Fruit fly (Drosophila melanogaster) whole organism, embryonic: ENCODE data around the gene Ntf-2r.

Experiments used
- Blimp-1 ChIP-seq: fragments of 200-800 bp; sonication (Bioruptor generic); optimal IDR thresholded peaks from 3 replicates; lab custom pipeline; 2018; ENCODE audit warnings: missing biosample characterization, missing genetic modification characterization, mild to moderate bottlenecking, moderate library complexity, missing genetic modification reagents
- CG10267 ChIP-seq: fragments of 200-800 bp; sonication (Bioruptor generic); optimal IDR thresholded peaks from 2 replicates; lab custom pipeline; 2018; ENCODE audit warnings: missing biosample characterization, mild to moderate bottlenecking, missing genetic modification characterization, moderate library complexity
- CG12299 ChIP-seq: fragments of 200-800 bp; sonication (Bioruptor generic); optimal IDR thresholded peaks from 2 replicates; lab custom pipeline; 2018; ENCODE audit warnings: missing biosample characterization, mild to moderate bottlenecking, missing genetic modification characterization
- CG12744 ChIP-seq: fragments of 200-800 bp; sonication (Bioruptor generic); optimal IDR thresholded peaks from 2 replicates; lab custom pipeline; 2016; ENCODE audit warnings: missing biosample characterization, missing genetic modification characterization
- CG13624 ChIP-seq: fragments of 200-800 bp; sonication (Bioruptor generic); optimal IDR thresholded peaks from 2 replicates; lab custom pipeline; 2016; ENCODE audit warnings: missing biosample characterization, missing genetic modification characterization
- CG13894 ChIP-seq: fragments of 200-800 bp; sonication (Bioruptor generic); optimal IDR thresholded peaks from 3 replicates; lab custom pipeline; 2018; ENCODE audit warnings: missing biosample characterization, mild to moderate bottlenecking, missing genetic modification characterization, moderate library complexity
- CG14965 ChIP-seq: fragments of 200-800 bp; sonication (Bioruptor generic); optimal IDR thresholded peaks from 2 replicates; lab custom pipeline; 2016; ENCODE audit warnings: missing biosample characterization, missing genetic modification characterization, borderline replicate concordance
- CG15479 ChIP-seq: fragments of 200-800 bp; sonication (Bioruptor generic); optimal IDR thresholded peaks from 3 replicates; lab custom pipeline; 2019; ENCODE audit warnings: missing biosample characterization, mild to moderate bottlenecking, missing genetic modification characterization, moderate library complexity
- CG2199 ChIP-seq: fragments of 200-800 bp; sonication (Bioruptor generic); IDR thresholded peaks from 3 replicates; pipeline ENCODE4 v1.3.6; 2022; ENCODE audit warnings: missing biosample characterization, missing genetic modification characterization
- CG3281 ChIP-seq: fragments of 200-800 bp; sonication (Bioruptor generic); optimal IDR thresholded peaks from 3 replicates; lab custom pipeline; 2017; ENCODE audit warnings: missing biosample characterization, mild to moderate bottlenecking, missing genetic modification characterization
- CG3838 ChIP-seq: fragments of 200-800 bp; sonication (Bioruptor generic); optimal IDR thresholded peaks from 3 replicates; lab custom pipeline; 2016; ENCODE audit warnings: missing biosample characterization, missing genetic modification characterization
- CG6689 ChIP-seq: fragments of 200-800 bp; sonication (Bioruptor generic); IDR thresholded peaks from 2 replicates; pipeline ENCODE4 v1.3.6; 2022; ENCODE audit warnings: missing biosample characterization, missing genetic modification characterization
- CG6813 ChIP-seq: fragments of 200-800 bp; sonication (Bioruptor generic); optimal IDR thresholded peaks from 2 replicates; lab custom pipeline; 2017; ENCODE audit warnings: missing biosample characterization, missing genetic modification characterization, mild to moderate bottlenecking, moderate library complexity, missing genetic modification reagents
- CkIIα-i1 ChIP-seq: fragments of 200-800 bp; sonication (Bioruptor generic); IDR thresholded peaks from 2 replicates; pipeline ENCODE4 v1.3.6; 2022; ENCODE audit warnings: missing biosample characterization, missing genetic modification characterization
- Dip2 ChIP-seq: fragments of 200-800 bp; sonication (Bioruptor generic); IDR thresholded peaks from 2 replicates; pipeline ENCODE4 v1.3.6; 2022; ENCODE audit warnings: missing biosample characterization, missing genetic modification characterization
- HLHmδ ChIP-seq: fragments of 200-800 bp; sonication (Bioruptor generic); optimal IDR thresholded peaks from 2 replicates; lab custom pipeline; 2018; ENCODE audit warnings: missing biosample characterization, mild to moderate bottlenecking, missing genetic modification characterization, moderate library complexity
- Hand ChIP-seq: fragments of 200-800 bp; sonication (Bioruptor generic); optimal IDR thresholded peaks from 2 replicates; lab custom pipeline; 2017; ENCODE audit warnings: mild to moderate bottlenecking, missing biosample characterization, missing genetic modification reagents, missing genetic modification characterization
- Hr3 ChIP-seq: fragments of 200-800 bp; sonication (Bioruptor generic); optimal IDR thresholded peaks from 3 replicates; lab custom pipeline; 2016; ENCODE audit warnings: missing biosample characterization, missing genetic modification characterization
- Hr51 ChIP-seq, 2 experiments: fragments of 200-800 bp; sonication (Bioruptor generic); optimal IDR thresholded peaks; 2 replicates in 1 of 2; 3 replicates in 1 of 2; lab custom pipeline; 2016 to 2018; ENCODE audit warnings: missing biosample characterization in 2 of 2, missing genetic modification characterization in 2 of 2, mild to moderate bottlenecking in 1 of 2, moderate library complexity in 1 of 2
- Hr78 ChIP-seq, 2 experiments: fragments of 200-800 bp in 1 of 2; fragments of >200 bp in 1 of 2; sonication (Bioruptor generic) in 1 of 2; optimal IDR thresholded peaks; 2 replicates each; lab custom pipeline; 2017 to 2019; ENCODE audit warnings: missing biosample characterization in 2 of 2, missing genetic modification characterization in 2 of 2, mild to moderate bottlenecking in 1 of 2, moderate library complexity in 1 of 2
- Jarid2 ChIP-seq: fragments of 200-800 bp; sonication (Bioruptor generic); optimal IDR thresholded peaks from 3 replicates; lab custom pipeline; 2017; ENCODE audit warnings: mild to moderate bottlenecking, missing biosample characterization, missing genetic modification reagents, missing genetic modification characterization
- Lhr ChIP-seq: fragments of 200-800 bp; sonication (Bioruptor generic); optimal IDR thresholded peaks from 3 replicates; lab custom pipeline; 2017; ENCODE audit warnings: mild to moderate bottlenecking, missing biosample characterization, missing genetic modification reagents, missing genetic modification characterization
- Lim3 ChIP-seq: fragments of 200-800 bp; sonication (Bioruptor generic); IDR thresholded peaks from 2 replicates; pipeline ENCODE4 v1.3.6; 2022; ENCODE audit warnings: missing biosample characterization, missing genetic modification characterization
- Ravus ChIP-seq: fragments of 200-800 bp; sonication (Bioruptor generic); IDR thresholded peaks from 2 replicates; pipeline ENCODE4 v1.3.6; 2022; ENCODE audit warnings: missing biosample characterization, missing genetic modification characterization
- Sin3A ChIP-seq: fragments of >200 bp; optimal IDR thresholded peaks from 2 replicates; lab custom pipeline; 2018
- Sox102F ChIP-seq: fragments of 200-800 bp; sonication (Bioruptor generic); optimal IDR thresholded peaks from 2 replicates; lab custom pipeline; 2018; ENCODE audit warnings: missing biosample characterization, mild to moderate bottlenecking, missing genetic modification characterization, moderate library complexity
- Trl ChIP-seq, 3 experiments: fragments of >200 bp in 2 of 3; fragments of 200-800 bp in 1 of 3; sonication (Bioruptor generic) in 1 of 3; optimal IDR thresholded peaks; 2 replicates in 1 of 3; 3 replicates in 2 of 3; lab custom pipeline; 2016 to 2017; ENCODE audit warnings: missing biosample characterization in 1 of 3, missing genetic modification characterization in 1 of 3
- bsh ChIP-seq, 2 experiments: fragments of 200-800 bp; sonication (Bioruptor generic); optimal IDR thresholded peaks; 2 replicates each; lab custom pipeline; 2017 to 2018; ENCODE audit warnings: mild to moderate bottlenecking in 2 of 2, missing biosample characterization in 2 of 2, missing genetic modification characterization in 2 of 2, moderate library complexity in 1 of 2
- cas ChIP-seq: fragments of 200-800 bp; sonication (Bioruptor generic); IDR thresholded peaks from 2 replicates; pipeline ENCODE4 v1.3.6; 2022; ENCODE audit warnings: missing biosample characterization, missing genetic modification characterization
- ci ChIP-seq: fragments of 200-800 bp; sonication (Bioruptor generic); IDR thresholded peaks from 3 replicates; pipeline ENCODE4 v1.3.6; 2022; ENCODE audit warnings: missing biosample characterization, missing genetic modification characterization
- da ChIP-seq: fragments of 200-800 bp; sonication (Bioruptor generic); optimal IDR thresholded peaks from 2 replicates; lab custom pipeline; 2016; ENCODE audit warnings: missing biosample characterization, missing genetic modification characterization
- dmrt11E ChIP-seq: fragments of 200-800 bp; sonication (Bioruptor generic); optimal IDR thresholded peaks from 3 replicates; lab custom pipeline; 2018; ENCODE audit warnings: missing biosample characterization, mild to moderate bottlenecking, missing genetic modification characterization, moderate library complexity
- gcm2 ChIP-seq: fragments of 200-800 bp; sonication (Bioruptor generic); optimal IDR thresholded peaks from 2 replicates; lab custom pipeline; 2016; ENCODE audit warnings: missing biosample characterization, missing genetic modification characterization
- gfzf ChIP-seq: fragments of 200-800 bp; sonication (Bioruptor generic); optimal IDR thresholded peaks from 2 replicates; lab custom pipeline; 2016; ENCODE audit warnings: missing biosample characterization, mild to moderate bottlenecking, missing genetic modification characterization, moderate library complexity
- grn ChIP-seq: fragments of 200-800 bp; sonication (Bioruptor generic); optimal IDR thresholded peaks from 3 replicates; lab custom pipeline; 2017; ENCODE audit warnings: missing biosample characterization, missing genetic modification characterization
- hth ChIP-seq: fragments of >200 bp; optimal IDR thresholded peaks from 2 replicates; lab custom pipeline; 2017; ENCODE audit warnings: inconsistent platforms
- insv ChIP-seq, 2 experiments: fragments of 200-800 bp; sonication (Bioruptor generic); optimal IDR thresholded peaks; 3 replicates each; lab custom pipeline; 2016 to 2018; ENCODE audit warnings: missing biosample characterization in 2 of 2, missing genetic modification characterization in 2 of 2
- mirr ChIP-seq: fragments of 200-800 bp; sonication (Bioruptor generic); optimal IDR thresholded peaks from 3 replicates; lab custom pipeline; 2018; ENCODE audit warnings: missing biosample characterization, mild to moderate bottlenecking, missing genetic modification characterization
- nom ChIP-seq: fragments of 200-800 bp; sonication (Bioruptor generic); optimal IDR thresholded peaks from 2 replicates; lab custom pipeline; 2017; ENCODE audit warnings: missing biosample characterization, missing genetic modification characterization, mild to moderate bottlenecking, moderate library complexity, missing genetic modification reagents
- otp ChIP-seq: fragments of 200-800 bp; sonication (Bioruptor generic); IDR thresholded peaks from 3 replicates; pipeline ENCODE4, ENCODE4 v1.3.6; 2022; ENCODE audit warnings: missing biosample characterization, missing genetic modification characterization
- pb ChIP-seq: fragments of 200-800 bp; sonication (Bioruptor generic); optimal IDR thresholded peaks from 3 replicates; lab custom pipeline; 2016; ENCODE audit warnings: missing biosample characterization, missing genetic modification characterization
- repo ChIP-seq: fragments of 200-800 bp; sonication (Bioruptor generic); optimal IDR thresholded peaks from 2 replicates; lab custom pipeline; 2016; ENCODE audit warnings: missing biosample characterization, missing genetic modification characterization
- row ChIP-seq: fragments of 200-800 bp; sonication (Bioruptor generic); IDR thresholded peaks from 3 replicates; pipeline ENCODE4 v1.3.6; 2022; ENCODE audit warnings: missing biosample characterization, missing genetic modification characterization
- salm ChIP-seq: fragments of 200-800 bp; sonication (Bioruptor generic); optimal IDR thresholded peaks from 2 replicates; lab custom pipeline; 2018; ENCODE audit warnings: missing biosample characterization, mild to moderate bottlenecking, missing genetic modification characterization
- ssp ChIP-seq: fragments of 200-800 bp; sonication (Bioruptor generic); IDR thresholded peaks from 2 replicates; pipeline ENCODE4 v1.3.6; 2022; ENCODE audit warnings: missing biosample characterization, missing genetic modification characterization
- tup ChIP-seq: fragments of 200-800 bp; sonication (Bioruptor generic); optimal IDR thresholded peaks from 2 replicates; lab custom pipeline; 2016; ENCODE audit warnings: missing biosample characterization, mild to moderate bottlenecking, missing genetic modification characterization, moderate library complexity

The Ntf-2r gene

dm6 chr2L:18468607-18469015 lies 14.2 kb downstream of the Ntf-2r start (continued):
- TF ChIP-seq CkIIα-i1 (no peak), CG3838 (GFP tag; lab: Kevin White, UChicago) (no peak), Sin3A (lab: Kevin White, UChicago) (no peak)

dm6 chr2L:18469544-18470109 lies 15.2 kb downstream of the Ntf-2r start:
- TF ChIP-seq Sox102F (GFP tag; lab: Kevin White, UChicago) (no peak), nom (GFP tag; lab: Kevin White, UChicago) (peak; percentile 15)

- TF ChIP-seq row (GFP tag; lab: Robert Waterston, UW) (peak; percentile 94), bsh (GFP tag; optimal IDR thresholded peaks at IDR 0.05; lab: Kevin White, UChicago) (peak; percentile 8 to 97), gfzf (GFP tag; lab: Kevin White, UChicago) (no peak), gcm2 (GFP tag; lab: Kevin White, UChicago) (no peak), CG12299 (peak; percentile 85), mirr (GFP tag; lab: Kevin White, UChicago) (no peak), Hr78 (GFP tag; optimal IDR thresholded peaks at IDR 0.05; lab: Kevin White, UChicago) (peak in 1 of 2 experiments; percentile 91), CG15479 (no peak), hth (no peak), insv (GFP tag; optimal IDR thresholded peaks at IDR 0.05; lab: Kevin White, UChicago) (peak in 1 of 2 experiments; percentile 38), Hr3 (GFP tag; lab: Kevin White, UChicago) (peak; percentile 89), CG3281 (GFP tag; lab: Kevin White, UChicago) (no peak), cas (GFP tag; lab: Robert Waterston, UW) (0 out of 2 replicates have a peak, but pooled peaks have one; percentile 47), ci (GFP tag; lab: Robert Waterston, UW) (peak; percentile 96), Lim3 (no peak), pb (GFP tag; lab: Kevin White, UChicago) (no peak), CG6813 (peak; percentile 81), Ravus (GFP tag; lab: Robert Waterston, UW) (peak; percentile 84), HLHmδ (GFP tag; lab: Kevin White, UChicago) (no peak), CG10267 (peak; percentile 91), tup (GFP tag; lab: Kevin White, UChicago) (peak; percentile 55), Jarid2 (GFP tag; lab: Kevin White, UChicago) (peak; percentile 50), repo (GFP tag; lab: Kevin White, UChicago) (peak; percentile 49), ssp (GFP tag; lab: Robert Waterston, UW) (peak; percentile 85), otp (GFP tag; lab: Robert Waterston, UW) (peak; percentile 92; the same call in 2 of the 3 replicates), CG13624 (no peak), CG13894 (tag; lab: Kevin White, UChicago) (no peak), CG14965 (GFP tag; lab: Kevin White, UChicago) (no peak), salm (tag; lab: Kevin White, UChicago) (peak; percentile 86), grn (GFP tag; lab: Kevin White, UChicago) (peak; percentile 37), da (no peak), Trl (optimal IDR thresholded peaks at IDR 0.05; lab: Kevin White, UChicago) (no peak), Trl (GFP tag; optimal IDR thresholded peaks at IDR 0.05; lab: Kevin White, UChicago) (peak; percentile 37), CG6689 (GFP tag; lab: Robert Waterston, UW) (peak; percentile 91), Hr51 (GFP tag; optimal IDR thresholded peaks at IDR 0.05; lab: Kevin White, UChicago) (peak in 1 of 2 experiments; percentile 53), CG12744 (GFP tag; lab: Kevin White, UChicago) (no peak), Dip2 (GFP tag; lab: Robert Waterston, UW) (no peak), Lhr (peak; percentile 78), Blimp-1 (GFP tag; lab: Kevin White, UChicago) (peak; percentile 96), Hand (GFP tag; lab: Kevin White, UChicago) (peak; percentile 56), dmrt11E (peak; percentile 96), CG2199 (peak; percentile 91)
Observed at dm6 chr2L:18477455-18477854, 23.0 kb downstream of the Ntf-2r start.
